Fruit fly (Drosophila melanogaster): Measurements from ENCODE around the gene pasi1.

DNA sequence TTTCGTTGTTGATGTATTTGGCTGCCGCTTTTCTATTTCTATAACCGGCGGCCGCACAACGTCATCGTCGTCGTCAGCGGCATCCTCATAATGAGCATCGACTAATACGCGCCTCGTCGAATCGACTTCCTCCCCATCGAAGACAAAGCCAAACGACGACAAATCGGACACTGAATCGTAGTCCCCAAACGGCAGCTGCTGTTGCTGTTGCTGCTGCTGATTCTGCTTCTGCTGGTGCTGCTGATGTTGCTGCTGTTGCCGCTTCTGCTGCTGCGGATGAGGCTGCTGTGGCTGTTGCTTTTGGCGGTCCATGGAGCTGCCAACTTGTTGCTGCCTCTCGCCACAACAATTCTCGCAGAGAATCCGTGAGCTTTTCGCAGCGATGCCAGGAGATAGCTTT is 11.7 kb upstream of the pasi1 start:
- TF ChIP-seq Oaz (GFP tag; IDR thresholded peaks at IDR 0.05) (no peak), CG13775 (GFP tag; optimal IDR thresholded peaks at IDR 0.05) (no peak), Rx (GFP tag; IDR thresholded peaks at IDR 0.05) (no peak), run (tag; optimal IDR thresholded peaks at IDR 0.05) (no peak), ato (GFP tag; IDR thresholded peaks at IDR 0.05; ENCODE audit: partially characterized antibody) (no peak), Trl (optimal IDR thresholded peaks at IDR 0.05) (peak in 1 of 2 experiments; percentile 19), Trl (GFP tag; optimal IDR thresholded peaks at IDR 0.05) (no peak), Hr78 (GFP tag; optimal IDR thresholded peaks at IDR 0.05) (no peak), esg (GFP tag; conservative IDR thresholded peaks at IDR 0.05) (no peak), Oli (tag; optimal IDR thresholded peaks at IDR 0.05) (no peak), emc (GFP tag; optimal IDR thresholded peaks at IDR 0.05) (no peak), ash1 (GFP tag; optimal IDR thresholded peaks at IDR 0.05) (no peak), CG4328 (GFP tag; optimal IDR thresholded peaks at IDR 0.05) (no peak), Lhr (GFP tag; optimal IDR thresholded peaks at IDR 0.05) (no peak)

Measured in whole organism, embryonic.